Worm (Caenorhabditis elegans): ENCODE results near the gene fbxa-104.

DNA sequence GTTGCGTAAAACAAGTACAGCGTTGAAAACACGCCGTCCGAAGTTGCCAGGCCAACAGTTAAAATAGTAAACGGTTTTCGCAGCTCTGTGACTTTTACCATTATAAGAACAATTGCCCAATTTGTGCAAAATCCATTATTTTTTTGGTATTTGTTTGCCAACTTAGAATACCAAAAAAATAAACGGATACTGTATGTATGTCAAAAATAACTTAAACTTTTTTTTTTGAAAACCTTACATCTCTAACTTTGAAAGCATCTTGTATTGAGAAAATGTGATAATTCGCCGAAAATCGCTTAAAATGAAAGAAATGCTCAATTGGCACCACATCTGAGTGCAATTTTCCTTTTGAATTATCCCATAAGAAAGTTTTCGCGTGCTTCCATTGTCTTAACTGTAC is 24.8 kb downstream of the fbxa-104 start, which contains the start of gene fbxa-199:
- TF ChIP-seq unc-55 (GFP tag; optimal IDR thresholded peaks at IDR 0.05) (no peak), rnt-1 (tag; optimal IDR thresholded peaks at IDR 0.05) (no peak), F13H6.1 (tag; optimal IDR thresholded peaks at IDR 0.05) (no peak), ceh-34 (tag; optimal IDR thresholded peaks at IDR 0.05) (no peak), ref-2 (tag; optimal IDR thresholded peaks at IDR 0.05) (no peak), hlh-30 (tag; optimal IDR thresholded peaks at IDR 0.05; ENCODE audit: insufficient read depth) (no peak)
